Worm (Caenorhabditis elegans) whole organism, L3 larva: ENCODE results near the gene pes-1.

Experiments
- ama-1 ChIP-seq: fragments of 150-350 bp; optimal IDR thresholded peaks from 2 replicates; lab custom pipeline; 2018
- lin-39 ChIP-seq: fragments of 150-350 bp; optimal IDR thresholded peaks from 2 replicates; lab custom pipeline; 2018; ENCODE audit warnings: missing biosample characterization, missing genetic modification reagents, missing genetic modification characterization
- tbx-2 ChIP-seq: sonication (generic microtip); optimal IDR thresholded peaks from 2 replicates; lab custom pipeline; 2016; ENCODE audit warnings: mild to moderate bottlenecking, missing genetic modification characterization, missing compliant biosample characterization

ce11 chrIV:4981027-4981426 is 21.5 kb upstream of the pes-1 start, which contains the start of gene srz-24:
- TF ChIP-seq lin-39 (tag; lab: Kevin White, UChicago), result no peak
- no peak for TF ChIP-seq ama-1 (lab: Kevin White, UChicago)
- TF ChIP-seq tbx-2 (tag; lab: Kevin White, UChicago), result no peak
